Worm (Caenorhabditis elegans): ENCODE results near the gene fbxc-24.

The fbxc-24 gene

DNA sequence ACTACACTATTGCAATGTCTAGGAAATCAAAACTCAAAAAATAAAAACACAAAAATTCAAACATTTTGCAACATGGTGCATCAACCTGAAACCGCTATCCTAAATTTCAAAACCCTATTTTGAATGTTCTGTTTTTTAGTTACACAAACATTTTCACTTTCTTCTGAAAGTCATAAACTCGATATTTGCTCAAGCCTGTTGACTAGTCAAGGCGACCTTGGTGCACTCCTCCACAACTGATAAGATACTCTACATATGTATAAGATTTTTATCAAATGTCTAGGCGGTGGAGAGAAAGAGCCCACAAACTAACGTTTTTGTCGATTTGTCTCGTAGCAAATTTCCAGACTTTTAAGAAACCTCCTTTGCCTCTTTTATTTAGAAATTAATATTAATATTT lies 21.4 kb downstream of the fbxc-24 start, which contains the start of gene T07D3.4:
T07D3.4 (plus strand) TSS at position 286 of the 400 bp plus-strand sequence.
- TF ChIP-seq ceh-43 (GFP tag; optimal IDR thresholded peaks at IDR 0.05) (no peak), tbx-8 (GFP tag; optimal IDR thresholded peaks at IDR 0.05) (no peak), M03D4.4 (tag; optimal IDR thresholded peaks at IDR 0.05) (no peak), unc-39 (tag; optimal IDR thresholded peaks at IDR 0.05) (no peak), ztf-11 (tag; optimal IDR thresholded peaks at IDR 0.05) (no peak), unc-120 (tag; optimal IDR thresholded peaks at IDR 0.05; ENCODE audit: poor library complexity, severe bottlenecking) (no peak), mep-1 (tag; optimal IDR thresholded peaks at IDR 0.05) (no peak), drap-1 (GFP tag; optimal IDR thresholded peaks at IDR 0.05) (no peak), hlh-1 (tag; optimal IDR thresholded peaks at IDR 0.05) (no peak), snpc-4 (tag; optimal IDR thresholded peaks at IDR 0.05) (no peak), nhr-237 (tag; optimal IDR thresholded peaks at IDR 0.05) (no peak)

DNA sequence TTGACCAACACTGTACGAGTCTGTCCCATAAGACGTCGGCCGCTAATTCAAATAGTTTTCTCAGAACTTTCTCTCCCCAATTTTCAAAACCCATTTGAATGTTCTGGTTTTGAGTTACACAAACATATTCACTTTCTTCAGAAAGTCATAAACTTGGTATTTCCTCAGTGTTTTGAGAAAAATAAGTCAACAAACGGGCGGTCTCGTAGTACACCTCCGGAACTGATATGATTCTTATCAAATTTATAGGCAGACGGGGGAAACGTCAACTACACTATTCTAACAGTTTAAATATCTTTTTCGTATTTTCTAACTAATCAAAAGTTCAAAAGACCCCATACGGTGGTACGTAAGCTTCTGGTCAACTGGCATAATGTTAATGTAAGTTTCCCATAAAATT lies 25.2 kb downstream of the fbxc-24 start:
- no peak for TF ChIP-seq tbx-8 (GFP tag; optimal IDR thresholded peaks at IDR 0.05)
- no peak for TF ChIP-seq cnd-1 (tag; optimal IDR thresholded peaks at IDR 0.05)
- no peak for TF ChIP-seq ceh-39 (tag; optimal IDR thresholded peaks at IDR 0.05)
- TF ChIP-seq ceh-43 (GFP tag; optimal IDR thresholded peaks at IDR 0.05), result no peak
- TF ChIP-seq nhr-237 (tag; optimal IDR thresholded peaks at IDR 0.05), result no peak
- no peak for TF ChIP-seq unc-62 (GFP tag; optimal IDR thresholded peaks at IDR 0.05)
- TF ChIP-seq nhr-28 (tag; optimal IDR thresholded peaks at IDR 0.05), result no peak
- no peak for TF ChIP-seq mab-5 (tag; optimal IDR thresholded peaks at IDR 0.05)
- TF ChIP-seq blmp-1 (tag; optimal IDR thresholded peaks at IDR 0.05), result no peak
- TF ChIP-seq sem-2 (GFP tag; optimal IDR thresholded peaks at IDR 0.05), result no peak
- TF ChIP-seq drap-1 (GFP tag; optimal IDR thresholded peaks at IDR 0.05), result no peak
- no peak for TF ChIP-seq ceh-83 (GFP tag; optimal IDR thresholded peaks at IDR 0.05)
- TF ChIP-seq ces-1 (GFP tag; optimal IDR thresholded peaks at IDR 0.05), result no peak
- TF ChIP-seq nhr-76 (tag; optimal IDR thresholded peaks at IDR 0.05), result no peak

DNA sequence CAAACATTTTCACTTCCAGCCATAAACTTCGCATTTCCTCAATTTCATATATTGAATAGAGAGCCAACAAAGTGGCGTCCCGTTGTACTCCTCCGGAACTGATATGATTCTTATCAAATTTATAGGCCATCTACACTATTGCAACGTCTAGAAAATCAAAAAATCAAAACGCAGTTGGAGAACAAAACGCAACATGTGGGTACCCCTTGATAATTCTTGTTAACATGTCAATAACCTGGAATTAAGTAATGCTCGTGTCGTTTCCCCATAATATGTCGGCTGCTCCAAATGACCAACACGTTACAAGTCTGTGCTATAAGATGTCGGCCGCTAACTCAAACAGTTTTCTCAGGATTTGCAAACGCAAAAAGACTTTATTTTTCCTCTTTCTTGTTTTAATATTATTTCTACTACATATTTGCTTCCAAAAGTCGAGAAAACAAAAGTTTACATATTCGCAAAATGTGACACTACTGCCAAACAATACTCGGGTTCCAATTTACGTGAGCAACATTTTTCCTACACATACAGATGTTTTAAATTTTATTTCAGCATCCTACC lies 28.7 kb downstream of the fbxc-24 start:
- no peak for TF ChIP-seq lin-13 (tag; optimal IDR thresholded peaks at IDR 0.05)
- no peak for TF ChIP-seq ztf-11 (tag; optimal IDR thresholded peaks at IDR 0.05)
- TF ChIP-seq flh-1 (GFP tag; optimal IDR thresholded peaks at IDR 0.05), result no peak
- no peak for TF ChIP-seq sptf-1 (tag; optimal IDR thresholded peaks at IDR 0.05)
- TF ChIP-seq ceh-43 (GFP tag; optimal IDR thresholded peaks at IDR 0.05), result no peak
- no peak for TF ChIP-seq nhr-2 (tag; optimal IDR thresholded peaks at IDR 0.05)
- no peak for TF ChIP-seq pha-4 (tag; optimal IDR thresholded peaks at IDR 0.05)
- no peak for TF ChIP-seq ham-2 (GFP tag; optimal IDR thresholded peaks at IDR 0.05)
- TF ChIP-seq ceh-83 (GFP tag; optimal IDR thresholded peaks at IDR 0.05), result no peak
- no peak for TF ChIP-seq M03D4.4 (tag; optimal IDR thresholded peaks at IDR 0.05)
- TF ChIP-seq nhr-12 (tag; optimal IDR thresholded peaks at IDR 0.05), result no peak
- no peak for TF ChIP-seq unc-39 (tag; optimal IDR thresholded peaks at IDR 0.05)
- no peak for TF ChIP-seq elt-1 (tag; optimal IDR thresholded peaks at IDR 0.05; ENCODE audit: borderline replicate concordance, insufficient read depth)
- no peak for TF ChIP-seq elt-3 (tag; optimal IDR thresholded peaks at IDR 0.05)
- no peak for TF ChIP-seq sem-2 (GFP tag; optimal IDR thresholded peaks at IDR 0.05)
- TF ChIP-seq ces-1 (GFP tag; optimal IDR thresholded peaks at IDR 0.05), result no peak
- TF ChIP-seq unc-62 (GFP tag; optimal IDR thresholded peaks at IDR 0.05), result no peak
- TF ChIP-seq lsy-2 (tag; optimal IDR thresholded peaks at IDR 0.05), result no peak
- TF ChIP-seq ceh-39 (tag; optimal IDR thresholded peaks at IDR 0.05), result no peak

DNA sequence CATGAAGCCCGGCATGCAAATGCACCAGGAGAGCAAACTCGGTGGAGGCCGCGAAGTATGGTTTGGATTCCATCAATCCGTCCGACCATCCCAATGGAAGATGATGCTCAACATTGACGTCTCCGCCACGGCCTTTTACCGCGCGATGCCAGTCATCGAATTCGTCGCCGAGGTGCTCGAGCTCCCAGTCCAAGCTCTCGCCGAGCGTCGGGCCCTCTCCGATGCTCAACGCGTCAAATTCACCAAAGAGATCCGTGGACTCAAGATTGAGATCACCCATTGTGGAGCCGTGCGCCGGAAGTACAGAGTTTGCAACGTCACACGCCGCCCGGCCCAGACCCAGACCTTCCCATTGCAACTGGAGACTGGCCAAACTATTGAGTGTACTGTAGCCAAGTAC lies 33.7 kb downstream of the fbxc-24 start:
- TF ChIP-seq unc-39 (tag; optimal IDR thresholded peaks at IDR 0.05) (no peak), nhr-237 (tag; optimal IDR thresholded peaks at IDR 0.05) (no peak), ceh-83 (GFP tag; optimal IDR thresholded peaks at IDR 0.05) (no peak), ztf-11 (tag; optimal IDR thresholded peaks at IDR 0.05) (no peak)

DNA sequence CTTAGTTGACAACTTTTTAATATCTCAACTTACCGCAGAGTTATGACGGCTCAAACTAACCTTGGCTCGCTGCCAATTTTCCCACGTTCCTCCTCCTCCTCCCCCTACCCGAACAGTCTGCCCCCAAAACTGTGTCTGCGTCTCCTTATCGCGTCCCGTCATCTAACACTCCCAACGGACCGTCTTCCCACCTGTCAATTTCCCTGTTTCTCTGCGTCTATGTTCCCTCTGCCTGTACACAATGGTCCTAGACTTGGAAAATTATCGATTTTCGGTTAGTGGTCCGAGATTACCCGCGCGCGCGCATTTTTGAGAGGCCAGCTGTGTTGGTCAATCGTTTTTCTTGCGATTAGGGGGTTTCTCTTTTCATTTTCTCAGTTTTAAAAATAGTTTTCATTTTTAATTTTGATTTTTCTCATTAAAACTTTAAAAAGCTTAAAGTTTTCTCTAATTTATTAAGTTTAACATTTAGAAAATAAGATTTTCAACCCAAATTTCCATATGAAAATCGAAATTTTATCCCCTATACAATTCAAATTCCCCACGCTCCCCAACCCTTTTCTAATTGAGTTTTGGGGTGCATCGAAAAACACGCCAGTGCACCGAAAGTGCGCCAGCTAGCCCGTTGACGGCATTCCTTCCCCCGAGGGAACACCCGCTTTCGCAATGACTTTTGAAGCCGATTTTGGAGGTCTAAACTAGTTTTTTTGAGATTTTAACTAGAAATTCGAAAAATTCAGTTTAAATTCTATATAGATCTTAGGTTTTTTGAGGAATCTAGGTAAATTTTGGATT lies 36.3 kb downstream of the fbxc-24 start, which contains the start of gene alg-2:
alg-2 (plus strand) TSS at position 220 of the 795 bp plus-strand sequence.
- TF ChIP-seq ceh-83 (GFP tag; optimal IDR thresholded peaks at IDR 0.05) (no peak), mep-1 (tag; optimal IDR thresholded peaks at IDR 0.05) (no peak), mab-5 (tag; optimal IDR thresholded peaks at IDR 0.05) (no peak), drap-1 (GFP tag; optimal IDR thresholded peaks at IDR 0.05) (no peak), snpc-4 (tag; optimal IDR thresholded peaks at IDR 0.05) (no peak), ceh-43 (GFP tag; optimal IDR thresholded peaks at IDR 0.05) (peak; percentile 43), nhr-12 (tag; optimal IDR thresholded peaks at IDR 0.05) (no peak), nhr-237 (tag; optimal IDR thresholded peaks at IDR 0.05) (no peak), ceh-39 (tag; optimal IDR thresholded peaks at IDR 0.05) (peak; percentile 96), sptf-1 (tag; optimal IDR thresholded peaks at IDR 0.05) (peak; percentile 56), ham-2 (GFP tag; optimal IDR thresholded peaks at IDR 0.05) (peak; percentile 63), elt-1 (tag; optimal IDR thresholded peaks at IDR 0.05; ENCODE audit: borderline replicate concordance, insufficient read depth) (peak; percentile 93), cnd-1 (tag; optimal IDR thresholded peaks at IDR 0.05) (peak; percentile 76), blmp-1 (tag; optimal IDR thresholded peaks at IDR 0.05) (no peak), unc-39 (tag; optimal IDR thresholded peaks at IDR 0.05) (no peak), mls-2 (tag; optimal IDR thresholded peaks at IDR 0.05) (peak; percentile 27), nhr-28 (tag; optimal IDR thresholded peaks at IDR 0.05) (no peak), hlh-1 (tag; optimal IDR thresholded peaks at IDR 0.05) (peak; percentile 32), sem-2 (GFP tag; optimal IDR thresholded peaks at IDR 0.05) (no peak), lin-13 (tag; optimal IDR thresholded peaks at IDR 0.05) (peak; percentile 19), tbx-8 (GFP tag; optimal IDR thresholded peaks at IDR 0.05) (no peak), nhr-2 (tag; optimal IDR thresholded peaks at IDR 0.05) (peak; percentile 71), unc-120 (tag; optimal IDR thresholded peaks at IDR 0.05; ENCODE audit: poor library complexity, severe bottlenecking) (peak; percentile 28), zip-8 (tag; optimal IDR thresholded peaks at IDR 0.05) (no peak), elt-3 (tag; optimal IDR thresholded peaks at IDR 0.05) (no peak), bed-3 (GFP tag; optimal IDR thresholded peaks at IDR 0.05) (no peak), lin-32 (GFP tag; optimal IDR thresholded peaks at IDR 0.05) (peak; percentile 92), ztf-11 (tag; optimal IDR thresholded peaks at IDR 0.05) (no peak), pha-4 (tag; optimal IDR thresholded peaks at IDR 0.05) (no peak)

Measured in whole organism, mixed stage, embryonic.